Worm (Caenorhabditis elegans): ENCODE results near the gene T16G1.5.
A peak's percentile ranks its signal among the peaks of the same experiment; 100 is the strongest.

T16G1.5 gene

DNA sequence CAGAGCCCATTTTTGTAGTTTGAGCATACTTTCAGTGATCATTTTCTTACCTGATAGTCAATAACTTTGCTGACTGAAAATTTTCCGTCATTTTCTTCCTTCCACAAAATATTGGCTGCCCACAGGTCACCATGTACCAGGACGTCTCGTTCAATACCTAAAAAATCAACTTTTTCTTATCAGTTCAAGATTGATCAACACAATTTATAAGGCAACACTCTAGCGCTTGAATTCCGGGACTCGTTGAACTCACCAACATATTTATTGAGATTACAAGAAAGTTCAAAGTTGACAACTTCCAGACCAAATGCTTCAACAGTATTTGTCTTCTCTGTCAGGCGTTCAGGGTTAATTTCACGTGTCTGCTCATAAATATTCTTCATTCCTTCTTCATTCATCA, 5.7 kb downstream of the T16G1.5 start:
- TF ChIP-seq blmp-1 (tag; optimal IDR thresholded peaks at IDR 0.05) (no peak), sem-2 (GFP tag; optimal IDR thresholded peaks at IDR 0.05) (no peak), nhr-2 (tag; optimal IDR thresholded peaks at IDR 0.05) (no peak), lsy-2 (tag; optimal IDR thresholded peaks at IDR 0.05) (no peak), ceh-39 (tag; optimal IDR thresholded peaks at IDR 0.05) (no peak), ces-1 (GFP tag; optimal IDR thresholded peaks at IDR 0.05) (no peak), elt-3 (tag; optimal IDR thresholded peaks at IDR 0.05) (no peak), bed-3 (GFP tag; optimal IDR thresholded peaks at IDR 0.05) (no peak)

DNA sequence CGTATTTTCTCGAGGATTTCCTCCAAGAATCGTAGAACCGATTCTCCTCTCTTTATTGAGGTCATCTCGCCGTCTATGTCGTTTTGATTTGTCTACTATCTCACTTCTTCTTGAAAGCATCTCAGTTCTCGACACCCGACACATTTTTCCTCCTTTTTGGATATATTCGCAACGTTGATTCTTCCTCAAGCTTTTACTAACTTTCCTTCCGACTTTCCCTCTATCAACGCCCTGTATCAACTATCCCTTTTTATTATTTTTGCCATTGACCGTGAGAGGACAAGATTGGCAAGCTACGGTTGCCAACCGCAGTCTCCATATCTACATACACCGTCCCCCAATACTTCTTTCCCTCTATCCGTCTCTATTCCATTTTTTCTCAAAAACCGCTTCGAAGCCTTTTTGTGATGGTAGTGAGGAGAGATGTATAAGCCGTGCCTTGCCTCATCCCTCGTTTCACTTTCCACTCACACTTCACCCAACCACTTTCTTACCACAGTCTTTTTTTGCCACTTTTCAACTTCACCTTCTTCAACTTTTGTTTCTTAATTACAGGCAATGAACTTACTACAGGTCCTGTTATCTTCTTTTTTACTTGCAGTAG, 10.3 kb downstream of the T16G1.5 start, which contains the start of gene T16G1.2:
T16G1.2 (plus strand) TSS at position 554 of the 604 bp plus-strand sequence.
- TF ChIP-seq blmp-1 (tag; optimal IDR thresholded peaks at IDR 0.05) (peak; percentile 24), hlh-1 (tag; optimal IDR thresholded peaks at IDR 0.05) (no peak)

DNA sequence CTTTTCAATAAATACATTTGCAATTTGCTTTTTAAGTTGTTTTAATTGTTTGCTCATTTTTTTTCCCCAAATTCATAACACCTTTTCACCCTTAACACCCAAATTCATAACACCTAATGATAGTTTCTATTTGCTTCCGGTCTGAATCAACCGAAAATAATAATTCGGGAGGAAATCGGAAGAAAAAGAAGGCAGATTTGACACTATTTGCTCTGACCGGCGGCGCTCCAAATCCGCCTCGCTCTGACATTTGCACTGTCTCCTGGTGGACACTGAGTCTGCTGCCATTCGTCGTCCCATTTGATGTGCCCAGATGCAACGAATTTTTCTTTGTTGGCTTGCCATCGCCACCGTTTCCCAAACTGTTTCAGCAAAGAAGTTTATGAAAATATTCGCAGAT, 15.2 kb downstream of the T16G1.5 start, which contains the start of gene pqn-67:
pqn-67 (plus strand) TSS at position 301 of the 400 bp plus-strand sequence.
- TF ChIP-seq ceh-83 (GFP tag; optimal IDR thresholded peaks at IDR 0.05) (no peak), ham-2 (GFP tag; optimal IDR thresholded peaks at IDR 0.05) (no peak)

DNA sequence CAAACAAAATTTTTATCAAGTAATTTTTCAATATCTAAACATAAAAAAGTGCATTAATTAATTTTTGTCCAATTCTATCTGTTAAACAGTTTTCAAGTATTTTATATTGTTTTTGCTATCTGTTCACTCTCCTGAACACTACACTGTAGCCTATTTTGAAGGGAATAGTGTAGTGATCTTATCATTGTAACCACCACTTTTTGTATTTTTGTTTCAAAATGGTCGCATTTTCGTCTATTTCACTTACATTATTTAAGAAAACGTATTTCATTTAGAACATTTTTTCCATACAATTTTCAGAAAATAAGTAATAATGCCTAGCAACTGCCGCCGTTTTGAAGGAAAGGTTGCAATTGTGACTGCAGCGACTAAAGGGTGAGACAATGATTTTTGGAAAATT, 17.0 kb downstream of the T16G1.5 start, which contains the start of gene dhrs-4:
dhrs-4 (plus strand) TSS at position 301 of the 400 bp plus-strand sequence.
- TF ChIP-seq drap-1 (GFP tag; optimal IDR thresholded peaks at IDR 0.05) (no peak), nhr-237 (tag; optimal IDR thresholded peaks at IDR 0.05) (no peak), ztf-11 (tag; optimal IDR thresholded peaks at IDR 0.05) (no peak), ces-1 (GFP tag; optimal IDR thresholded peaks at IDR 0.05) (no peak), blmp-1 (tag; optimal IDR thresholded peaks at IDR 0.05) (no peak), nhr-12 (tag; optimal IDR thresholded peaks at IDR 0.05) (no peak), zip-8 (tag; optimal IDR thresholded peaks at IDR 0.05) (no peak), elt-3 (tag; optimal IDR thresholded peaks at IDR 0.05) (no peak), tbx-8 (GFP tag; optimal IDR thresholded peaks at IDR 0.05) (no peak), flh-1 (GFP tag; optimal IDR thresholded peaks at IDR 0.05) (no peak), bed-3 (GFP tag; optimal IDR thresholded peaks at IDR 0.05) (no peak), mab-5 (tag; optimal IDR thresholded peaks at IDR 0.05) (no peak)

DNA sequence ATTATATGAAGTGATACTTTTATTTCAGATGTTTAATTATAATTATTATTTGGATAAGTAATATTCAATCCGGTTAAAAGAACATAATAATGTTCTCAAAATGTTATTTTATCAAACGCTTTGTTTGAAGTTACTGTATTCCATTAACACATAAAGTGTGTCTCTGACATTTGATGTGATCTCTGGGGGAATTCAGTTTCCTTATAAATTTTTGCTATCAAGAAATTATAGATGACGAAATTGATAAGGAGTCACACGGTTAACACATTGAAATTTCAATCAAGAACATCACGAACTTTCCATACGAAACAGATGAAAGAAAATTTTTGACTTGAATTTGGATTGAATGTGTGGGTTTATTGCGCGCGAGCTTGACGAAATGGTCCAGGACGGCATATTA, 17.7 kb downstream of the T16G1.5 start:
- no peak for TF ChIP-seq flh-1 (GFP tag; optimal IDR thresholded peaks at IDR 0.05)
- TF ChIP-seq elt-3 (tag; optimal IDR thresholded peaks at IDR 0.05), result no peak

DNA sequence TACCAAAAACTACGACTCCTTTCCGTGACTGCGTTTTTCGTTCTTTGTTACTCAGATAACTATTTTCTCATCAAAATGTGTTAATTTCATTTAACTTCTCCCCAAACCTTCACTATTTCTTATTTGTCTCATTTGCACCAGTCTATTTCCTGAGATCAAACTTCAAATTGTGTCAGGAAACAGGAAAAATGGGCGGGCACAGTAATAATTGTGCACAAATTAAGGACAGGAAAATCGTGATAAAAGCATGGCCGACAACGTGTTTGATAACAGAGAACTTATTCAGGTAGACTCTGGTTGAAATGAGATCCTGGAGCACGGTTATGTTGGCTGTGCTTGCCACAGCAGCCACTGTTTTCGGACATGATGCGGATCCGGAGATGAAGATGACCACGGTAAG, 19.6 kb downstream of the T16G1.5 start, which contains the start of gene lipl-1:
lipl-1 (plus strand) TSS at position 282 of the 400 bp plus-strand sequence.
- TF ChIP-seq ceh-39 (tag; optimal IDR thresholded peaks at IDR 0.05) (no peak), lin-13 (tag; optimal IDR thresholded peaks at IDR 0.05) (no peak), ceh-83 (GFP tag; optimal IDR thresholded peaks at IDR 0.05) (no peak), elt-3 (tag; optimal IDR thresholded peaks at IDR 0.05) (no peak), nhr-28 (tag; optimal IDR thresholded peaks at IDR 0.05) (no peak), zip-8 (tag; optimal IDR thresholded peaks at IDR 0.05) (no peak), bed-3 (GFP tag; optimal IDR thresholded peaks at IDR 0.05) (no peak), ham-2 (GFP tag; optimal IDR thresholded peaks at IDR 0.05) (no peak), hlh-1 (tag; optimal IDR thresholded peaks at IDR 0.05) (no peak), M03D4.4 (tag; optimal IDR thresholded peaks at IDR 0.05) (no peak), nhr-76 (tag; optimal IDR thresholded peaks at IDR 0.05) (no peak), sptf-1 (tag; optimal IDR thresholded peaks at IDR 0.05) (no peak), mls-2 (tag; optimal IDR thresholded peaks at IDR 0.05) (no peak), mep-1 (tag; optimal IDR thresholded peaks at IDR 0.05) (no peak), sem-2 (GFP tag; optimal IDR thresholded peaks at IDR 0.05) (no peak), mab-5 (tag; optimal IDR thresholded peaks at IDR 0.05) (no peak)

DNA sequence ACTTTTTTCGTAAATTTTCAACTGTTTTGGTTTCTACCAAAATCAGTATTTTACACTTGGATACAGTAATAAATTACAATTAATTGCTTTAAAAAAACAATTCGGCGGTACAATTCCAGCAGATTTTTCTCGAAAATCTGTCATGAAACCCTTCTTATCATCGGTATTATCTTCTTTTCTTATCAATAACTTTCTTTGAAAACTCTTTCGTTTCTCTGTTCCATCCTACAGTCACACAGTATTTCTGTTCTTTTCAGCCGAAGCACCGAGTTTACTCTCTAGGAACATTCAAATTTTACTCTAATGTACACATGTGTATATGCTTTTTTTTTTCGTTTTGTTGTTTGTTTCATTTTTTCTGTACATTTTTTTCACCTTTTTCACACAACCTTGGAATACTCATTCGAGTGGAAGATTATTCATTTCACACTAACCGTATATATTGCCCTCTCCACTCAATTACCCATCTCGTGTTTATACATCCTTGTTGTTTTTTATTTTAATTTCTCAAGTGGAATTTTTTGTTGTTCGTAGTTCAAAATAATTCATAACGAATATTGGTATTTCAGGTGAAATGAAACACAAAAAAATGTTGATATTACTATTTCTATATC, 29.7 kb downstream of the T16G1.5 start, which contains the start of gene nid-1:
nid-1 (plus strand) TSS at position 564 of the 614 bp plus-strand sequence.
- TF ChIP-seq sptf-1 (tag; optimal IDR thresholded peaks at IDR 0.05) (no peak), lin-32 (GFP tag; optimal IDR thresholded peaks at IDR 0.05) (no peak), drap-1 (GFP tag; optimal IDR thresholded peaks at IDR 0.05) (no peak), blmp-1 (tag; optimal IDR thresholded peaks at IDR 0.05) (no peak), nhr-237 (tag; optimal IDR thresholded peaks at IDR 0.05) (no peak), flh-1 (GFP tag; optimal IDR thresholded peaks at IDR 0.05) (no peak)

Data from whole organism, mixed stage, embryonic.